Worm (Caenorhabditis elegans): ENCODE results near the gene srbc-56.

DNA sequence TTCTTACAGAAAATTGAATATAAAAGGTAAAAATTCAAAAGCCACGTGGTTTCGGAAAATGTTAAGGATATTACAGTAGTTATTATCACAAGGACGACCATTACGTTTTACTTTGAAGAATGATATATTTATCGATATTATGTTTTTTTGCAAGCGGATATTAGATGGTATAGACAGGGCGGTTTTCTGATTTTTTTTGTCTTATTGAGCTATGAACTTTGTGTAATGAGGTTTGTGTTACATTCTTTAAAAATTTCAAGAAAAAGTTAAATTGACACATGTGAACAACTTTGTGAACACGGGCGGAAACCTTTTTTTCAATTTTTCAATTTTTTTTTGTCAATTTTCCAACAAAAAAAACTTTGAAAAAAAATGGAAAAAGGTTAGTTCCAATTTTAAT is 6.6 kb downstream of the srbc-56 start, which contains the start of gene srbc-50:
- no peak for TF ChIP-seq dve-1 (tag; optimal IDR thresholded peaks at IDR 0.05)
- no peak for TF ChIP-seq C08G9.2 (tag; optimal IDR thresholded peaks at IDR 0.05)
- TF ChIP-seq F13H6.1 (tag; optimal IDR thresholded peaks at IDR 0.05) = no peak
- no peak for TF ChIP-seq unc-3 (GFP tag; conservative IDR thresholded peaks at IDR 0.05)
- no peak for TF ChIP-seq unc-3 (tag; optimal IDR thresholded peaks at IDR 0.05)
- no peak for TF ChIP-seq syd-9 (tag; optimal IDR thresholded peaks at IDR 0.05)
- no peak for TF ChIP-seq ama-1 (optimal IDR thresholded peaks at IDR 0.05)
- no peak for TF ChIP-seq ceh-6 (GFP tag; optimal IDR thresholded peaks at IDR 0.05)
- no peak for TF ChIP-seq fkh-10 (GFP tag; optimal IDR thresholded peaks at IDR 0.05)
- TF ChIP-seq hlh-6 (tag; optimal IDR thresholded peaks at IDR 0.05) = no peak

Measured in whole organism, late embryonic.